Worm (Caenorhabditis elegans) whole organism, mixed stage, embryonic: ENCODE data around the gene Y49E10.25.

Experiments used
- M03D4.4 ChIP-seq: sonication (generic microtip); optimal IDR thresholded peaks from 2 replicates; lab custom pipeline; 2017; ENCODE audit warnings: mild to moderate bottlenecking, missing genetic modification characterization, missing compliant biosample characterization
- bed-3 ChIP-seq: fragments of 200-800 bp; sonication (Bioruptor generic); optimal IDR thresholded peaks from 3 replicates; lab custom pipeline; 2018; ENCODE audit warnings: mild to moderate bottlenecking, missing genetic modification characterization, moderate library complexity, missing compliant biosample characterization
- blmp-1 ChIP-seq: fragments of 150-350 bp; optimal IDR thresholded peaks from 2 replicates; lab custom pipeline; 2014; ENCODE audit warnings: missing biosample characterization, missing genetic modification characterization
- ceh-43 ChIP-seq: fragments of 200-800 bp; sonication (Bioruptor generic); optimal IDR thresholded peaks from 2 replicates; lab custom pipeline; 2018; ENCODE audit warnings: mild to moderate bottlenecking, missing genetic modification characterization, moderate library complexity, missing compliant biosample characterization
- ceh-83 ChIP-seq: fragments of 200-800 bp; sonication (Bioruptor generic); optimal IDR thresholded peaks from 2 replicates; lab custom pipeline; 2018; ENCODE audit warnings: mild to moderate bottlenecking, missing genetic modification characterization, missing compliant biosample characterization
- ces-1 ChIP-seq: fragments of 150-350 bp; optimal IDR thresholded peaks from 2 replicates; lab custom pipeline; 2014; ENCODE audit warnings: missing biosample characterization, missing genetic modification reagents, missing genetic modification characterization
- drap-1 ChIP-seq: fragments of 200-800 bp; sonication (Bioruptor generic); optimal IDR thresholded peaks from 3 replicates; lab custom pipeline; 2018; ENCODE audit warnings: mild to moderate bottlenecking, missing genetic modification characterization, missing compliant biosample characterization
- elt-1 ChIP-seq: sonication (generic microtip); optimal IDR thresholded peaks from 2 replicates; lab custom pipeline; 2017; ENCODE audit warnings: missing genetic modification characterization, mild to moderate bottlenecking, missing compliant biosample characterization, antibody characterized with exemption, moderate library complexity, borderline replicate concordance; ENCODE audit not compliant: insufficient read depth
- elt-3 ChIP-seq: fragments of 150-350 bp; optimal IDR thresholded peaks from 2 replicates; lab custom pipeline; 2014; ENCODE audit warnings: missing biosample characterization, missing genetic modification characterization
- flh-1 ChIP-seq: fragments of 200-800 bp; sonication (Bioruptor generic); optimal IDR thresholded peaks from 2 replicates; lab custom pipeline; 2018; ENCODE audit warnings: mild to moderate bottlenecking, missing genetic modification characterization, moderate library complexity, missing compliant biosample characterization
- ham-2 ChIP-seq: fragments of 200-800 bp; sonication (Bioruptor generic); optimal IDR thresholded peaks from 2 replicates; lab custom pipeline; 2018; ENCODE audit warnings: mild to moderate bottlenecking, missing genetic modification characterization, missing compliant biosample characterization
- hlh-1 ChIP-seq: fragments of 150-350 bp; optimal IDR thresholded peaks from 2 replicates; lab custom pipeline; 2014; ENCODE audit warnings: missing biosample characterization, missing genetic modification reagents, missing genetic modification characterization
- lin-13 ChIP-seq: fragments of 150-350 bp; optimal IDR thresholded peaks from 2 replicates; lab custom pipeline; 2014; ENCODE audit warnings: missing biosample characterization, missing genetic modification characterization
- lin-32 ChIP-seq: fragments of 200-800 bp; sonication (Bioruptor generic); optimal IDR thresholded peaks from 2 replicates; lab custom pipeline; 2018; ENCODE audit warnings: mild to moderate bottlenecking, missing genetic modification characterization, missing compliant biosample characterization
- lsy-2 ChIP-seq: fragments of 150-350 bp; optimal IDR thresholded peaks from 2 replicates; lab custom pipeline; 2014; ENCODE audit warnings: missing biosample characterization, missing genetic modification characterization
- mab-5 ChIP-seq: fragments of 150-350 bp; optimal IDR thresholded peaks from 2 replicates; lab custom pipeline; 2014; ENCODE audit warnings: missing biosample characterization, missing genetic modification characterization
- mls-2 ChIP-seq: sonication (generic microtip); optimal IDR thresholded peaks from 2 replicates; lab custom pipeline; 2016; ENCODE audit warnings: mild to moderate bottlenecking, missing genetic modification characterization, moderate library complexity, missing compliant biosample characterization
- nhr-12 ChIP-seq: fragments of 150-350 bp; optimal IDR thresholded peaks from 2 replicates; lab custom pipeline; 2014; ENCODE audit warnings: missing biosample characterization, missing genetic modification characterization
- nhr-2 ChIP-seq: fragments of 150-350 bp; optimal IDR thresholded peaks from 2 replicates; lab custom pipeline; 2014; ENCODE audit warnings: missing biosample characterization, missing genetic modification characterization
- nhr-237 ChIP-seq: fragments of 150-350 bp; optimal IDR thresholded peaks from 2 replicates; lab custom pipeline; 2014; ENCODE audit warnings: missing biosample characterization, missing genetic modification characterization
- nhr-76 ChIP-seq: sonication (generic microtip); optimal IDR thresholded peaks from 2 replicates; lab custom pipeline; 2017; ENCODE audit warnings: missing biosample characterization, missing genetic modification characterization
- pha-4 ChIP-seq: fragments of 150-350 bp; optimal IDR thresholded peaks from 2 replicates; lab custom pipeline; 2018; ENCODE audit warnings: missing biosample characterization, missing genetic modification reagents, missing genetic modification characterization
- sem-2 ChIP-seq: fragments of 200-800 bp; sonication (Bioruptor generic); optimal IDR thresholded peaks from 2 replicates; lab custom pipeline; 2018; ENCODE audit warnings: mild to moderate bottlenecking, missing genetic modification characterization, missing compliant biosample characterization
- snpc-4 ChIP-seq: fragments of 150-350 bp; optimal IDR thresholded peaks from 2 replicates; lab custom pipeline; 2014; ENCODE audit warnings: missing biosample characterization, missing genetic modification characterization
- sptf-1 ChIP-seq: sonication (generic microtip); optimal IDR thresholded peaks from 2 replicates; lab custom pipeline; 2017; ENCODE audit warnings: mild to moderate bottlenecking, missing genetic modification characterization, moderate library complexity, missing compliant biosample characterization
- tbx-8 ChIP-seq: fragments of 200-800 bp; sonication (Bioruptor generic); optimal IDR thresholded peaks from 2 replicates; lab custom pipeline; 2018; ENCODE audit warnings: mild to moderate bottlenecking, missing genetic modification characterization, moderate library complexity, missing compliant biosample characterization
- unc-120 ChIP-seq: sonication (generic microtip); optimal IDR thresholded peaks from 2 replicates; lab custom pipeline; 2017; ENCODE audit warnings: missing genetic modification characterization, missing compliant biosample characterization; ENCODE audit not compliant: poor library complexity, severe bottlenecking
- unc-39 ChIP-seq: fragments of 150-350 bp; optimal IDR thresholded peaks from 2 replicates; lab custom pipeline; 2014; ENCODE audit warnings: missing biosample characterization, missing genetic modification characterization
- unc-62 ChIP-seq: fragments of 150-350 bp; optimal IDR thresholded peaks from 2 replicates; lab custom pipeline; 2014; ENCODE audit warnings: missing biosample characterization, missing genetic modification reagents, missing genetic modification characterization
- zip-8 ChIP-seq: fragments of 150-350 bp; optimal IDR thresholded peaks from 2 replicates; lab custom pipeline; 2014; ENCODE audit warnings: missing biosample characterization, missing genetic modification characterization
- ztf-11 ChIP-seq: fragments of 150-350 bp; optimal IDR thresholded peaks from 2 replicates; lab custom pipeline; 2014; ENCODE audit warnings: missing biosample characterization, missing genetic modification characterization

Gene Y49E10.25

DNA sequence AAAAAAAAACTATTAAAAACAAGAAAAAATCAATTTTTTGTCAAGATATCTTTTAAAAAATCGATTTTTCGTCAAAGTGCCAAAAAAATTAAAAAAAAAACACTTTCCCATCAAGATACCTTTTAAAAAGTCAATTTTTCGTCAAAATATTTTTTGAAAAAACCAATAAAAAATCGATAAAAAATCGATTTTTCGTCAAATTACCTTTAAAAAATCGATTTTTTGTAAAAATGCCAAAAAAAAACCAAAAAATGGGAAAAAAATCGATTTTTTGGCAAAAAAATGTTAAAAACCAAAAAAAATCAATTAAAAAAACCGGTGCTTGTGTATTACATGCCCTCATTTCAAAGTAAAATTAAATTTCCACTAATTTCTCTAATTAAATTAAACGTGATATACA, 25.8 kb upstream of the Y49E10.25 start:
- TF ChIP-seq ceh-83 (GFP tag; lab: Kevin White, UChicago) (no peak), nhr-237 (tag; lab: Kevin White, UChicago) (no peak), unc-62 (GFP tag; lab: Kevin White, UChicago) (no peak), unc-39 (no peak), lin-13 (tag; lab: Kevin White, UChicago) (no peak), mls-2 (tag; lab: Kevin White, UChicago) (no peak)

DNA sequence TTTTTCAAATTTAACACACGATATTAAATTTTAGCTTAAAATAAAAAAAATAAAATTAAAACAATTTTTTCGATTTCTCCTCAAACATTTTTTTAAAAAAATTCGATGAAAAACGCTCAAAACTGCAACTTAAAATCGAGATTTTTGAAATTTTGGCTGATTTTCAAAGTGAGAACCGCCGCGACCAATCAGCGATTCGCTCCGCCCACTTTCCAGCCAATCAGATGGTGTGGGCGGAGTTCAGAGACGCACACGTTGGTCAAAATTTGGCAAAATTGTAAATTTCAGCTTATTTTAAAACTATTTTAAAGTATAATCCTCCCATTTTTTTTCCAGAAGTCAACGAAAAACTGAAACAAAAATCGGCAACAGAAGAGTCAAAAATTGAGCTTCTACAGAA, 18.6 kb upstream of the Y49E10.25 start:
- no peak for TF ChIP-seq tbx-8 (GFP tag; lab: Kevin White, UChicago)
- TF ChIP-seq flh-1 (GFP tag; lab: Kevin White, UChicago), result no peak
- no peak for TF ChIP-seq ham-2 (GFP tag; lab: Kevin White, UChicago)
- no peak for TF ChIP-seq nhr-2 (tag; lab: Kevin White, UChicago)
- TF ChIP-seq M03D4.4 (tag; lab: Kevin White, UChicago), result no peak
- no peak for TF ChIP-seq lsy-2
- no peak for TF ChIP-seq lin-32 (GFP tag; lab: Kevin White, UChicago)
- TF ChIP-seq ztf-11, result no peak
- no peak for TF ChIP-seq sem-2
- no peak for TF ChIP-seq unc-120 (tag; lab: Kevin White, UChicago)
- no peak for TF ChIP-seq elt-1 (tag; lab: Kevin White, UChicago)
- no peak for TF ChIP-seq ceh-83 (GFP tag; lab: Kevin White, UChicago)
- TF ChIP-seq pha-4 (tag; lab: Kevin White, UChicago), result no peak
- no peak for TF ChIP-seq unc-62 (GFP tag; lab: Kevin White, UChicago)
- no peak for TF ChIP-seq snpc-4 (tag; lab: Kevin White, UChicago)
- TF ChIP-seq, all 35 proteins: peak for 0

ce11 chrIII:12499245-12499644, 7.4 kb upstream of the Y49E10.25 start, which contains the start of gene sql-1:
Gene sql-1 (plus strand): TSS chrIII:12499557.
- TF ChIP-seq unc-39 (no peak), mab-5 (tag; lab: Kevin White, UChicago) (no peak), ces-1 (GFP tag; lab: Kevin White, UChicago) (peak; percentile 12)

DNA sequence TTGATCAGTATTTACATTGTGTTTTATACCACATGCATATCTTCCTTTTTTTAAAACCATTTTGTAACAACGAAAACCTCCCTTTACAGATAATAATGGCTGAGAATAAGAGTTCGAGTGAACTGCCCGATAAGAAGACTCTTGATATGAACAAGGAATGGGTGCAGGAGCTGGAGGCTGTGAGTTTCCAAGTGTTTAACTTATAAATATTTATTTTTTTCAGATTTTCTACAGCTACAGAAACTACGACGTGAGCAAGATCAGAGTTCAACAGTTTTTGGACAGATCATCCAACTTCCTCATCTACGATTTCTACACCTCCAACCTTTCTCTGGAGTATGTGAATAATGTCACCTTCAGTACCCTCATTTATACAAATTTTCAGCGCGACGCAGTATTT, 4.6 kb upstream of the Y49E10.25 start, which contains the start of gene herd-1:
TSS of gene herd-1 (plus strand) at position 90 of the 400 bp plus-strand sequence.
- TF ChIP-seq zip-8 (tag; lab: Kevin White, UChicago) (no peak), sptf-1 (tag; lab: Kevin White, UChicago) (no peak), nhr-237 (tag; lab: Kevin White, UChicago) (no peak), bed-3 (GFP tag; lab: Kevin White, UChicago) (no peak), mab-5 (tag; lab: Kevin White, UChicago) (no peak), pha-4 (tag; lab: Kevin White, UChicago) (no peak), lin-32 (GFP tag; lab: Kevin White, UChicago) (no peak), blmp-1 (tag; lab: Kevin White, UChicago) (no peak), lsy-2 (no peak), ceh-83 (GFP tag; lab: Kevin White, UChicago) (no peak), nhr-76 (tag; lab: Kevin White, UChicago) (no peak)

DNA sequence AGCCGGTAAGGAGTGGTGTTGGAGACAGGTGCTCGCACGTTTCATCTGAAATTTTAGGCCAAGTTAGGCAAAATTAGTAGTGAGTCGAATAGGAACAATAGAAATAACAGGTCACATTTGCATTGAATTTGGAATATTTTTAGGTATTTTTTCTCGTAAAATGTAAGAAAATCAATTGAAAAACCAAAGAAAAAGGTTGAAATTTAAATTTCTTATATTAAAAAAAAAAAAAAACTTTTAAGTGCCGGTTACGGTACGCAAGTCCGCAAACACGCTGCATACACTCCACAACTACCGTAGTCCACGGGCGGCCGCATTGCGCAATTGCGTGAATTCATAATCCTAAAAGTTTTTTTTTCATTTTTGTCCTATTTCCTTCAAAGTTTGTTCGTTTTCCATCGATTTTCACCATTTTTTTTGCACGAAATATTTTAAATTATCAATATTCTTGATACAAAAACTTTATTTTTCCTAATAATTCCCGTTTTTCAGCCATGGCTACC, 3.8 kb upstream of the Y49E10.25 start, which contains the start of the genes Y111B2A.1 and Y111B2A.2:
TSS of gene Y111B2A.1 (minus strand) at position 51 of the 503 bp plus-strand sequence.
TSS of gene Y111B2A.2 (plus strand) at position 493 of the 503 bp plus-strand sequence.
- no peak for TF ChIP-seq drap-1 (GFP tag; lab: Kevin White, UChicago)
- TF ChIP-seq snpc-4 (tag; lab: Kevin White, UChicago), result no peak
- no peak for TF ChIP-seq hlh-1
- peak; percentile 49 for TF ChIP-seq lsy-2
- no peak for TF ChIP-seq elt-3 (tag; lab: Kevin White, UChicago)
- TF ChIP-seq, all 35 proteins: peak for 1

DNA sequence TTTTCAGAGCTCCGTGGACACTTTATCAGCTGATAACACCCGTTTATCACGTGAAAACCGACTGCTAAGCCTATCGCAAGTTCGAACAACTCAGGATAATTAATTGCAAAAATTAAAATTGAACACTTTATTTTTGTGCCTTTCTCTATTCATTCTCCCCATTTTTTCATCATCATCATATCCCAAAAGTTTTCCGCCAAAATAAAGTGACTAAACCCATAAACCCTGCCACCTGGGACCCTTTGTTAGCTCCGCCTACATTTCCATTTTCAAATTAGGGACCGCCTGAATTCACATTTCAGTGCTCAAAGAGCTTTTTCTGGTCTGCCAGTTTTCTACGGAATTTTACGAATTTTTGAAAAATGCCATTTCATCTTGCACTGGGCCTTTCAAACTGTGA, 7.5 kb downstream of the Y49E10.25 start, which contains the start of gene arrd-16:
TSS of gene arrd-16 (plus strand) at position 301 of the 400 bp plus-strand sequence.
- TF ChIP-seq ham-2 (GFP tag; lab: Kevin White, UChicago) (no peak), ceh-43 (GFP tag; lab: Kevin White, UChicago) (no peak), lsy-2 (no peak), lin-13 (tag; lab: Kevin White, UChicago) (no peak), tbx-8 (GFP tag; lab: Kevin White, UChicago) (no peak), mls-2 (tag; lab: Kevin White, UChicago) (no peak), nhr-12 (tag; lab: Kevin White, UChicago) (no peak), lin-32 (GFP tag; lab: Kevin White, UChicago) (no peak), elt-3 (tag; lab: Kevin White, UChicago) (no peak)
